Worm (Caenorhabditis elegans): ENCODE data around the gene clik-1.
A peak's percentile ranks its signal among the peaks of the same experiment; 100 is the strongest.

The clik-1 gene

ce11 chrV:6796264-6796663, 27.7 kb upstream of the clik-1 start:
- TF ChIP-seq sox-4 (tag; optimal IDR thresholded peaks at IDR 0.05) (no peak), lin-35 (GFP tag; optimal IDR thresholded peaks at IDR 0.05) (no peak), unc-98 (GFP tag; IDR thresholded peaks at IDR 0.05) (no peak), nhr-71 (tag; optimal IDR thresholded peaks at IDR 0.05) (no peak), nhr-11 (tag; optimal IDR thresholded peaks at IDR 0.05) (no peak), nhr-85 (tag) (peak; percentile 84), rnt-1 (tag; optimal IDR thresholded peaks at IDR 0.05) (peak; percentile 2), xbp-1 (tag; optimal IDR thresholded peaks at IDR 0.05) (peak; percentile 13), ceh-8 (GFP tag; optimal IDR thresholded peaks at IDR 0.05) (no peak), egl-13 (tag; optimal IDR thresholded peaks at IDR 0.05) (no peak), blmp-1 (tag; optimal IDR thresholded peaks at IDR 0.05) (peak; percentile 10), vab-15 (tag; optimal IDR thresholded peaks at IDR 0.05) (no peak), mep-1 (tag; optimal IDR thresholded peaks at IDR 0.05) (no peak), ceh-82 (tag; optimal IDR thresholded peaks at IDR 0.05) (no peak), nhr-90 (tag; optimal IDR thresholded peaks at IDR 0.05; ENCODE audit: poor library complexity) (no peak), snu-23 (GFP tag; optimal IDR thresholded peaks at IDR 0.05) (peak; percentile 1), mab-9 (GFP tag; IDR thresholded peaks at IDR 0.05) (no peak), nhr-20 (tag; optimal IDR thresholded peaks at IDR 0.05) (peak; percentile 32), pqm-1 (tag; optimal IDR thresholded peaks at IDR 0.05) (no peak)

ce11 chrV:6793744-6794239, 25.3 kb upstream of the clik-1 start, which contains the start of gene ZC404.1:
TSS of gene ZC404.1 (plus strand) at chrV:6794189.
- TF ChIP-seq lin-14 (GFP tag; optimal IDR thresholded peaks at IDR 0.05) (peak; percentile 74), nhr-47 (tag; optimal IDR thresholded peaks at IDR 0.05) (peak; percentile 12), efl-1 (optimal IDR thresholded peaks at IDR 0.05) (peak; percentile 3 to 8), efl-1 (GFP tag; optimal IDR thresholded peaks at IDR 0.05 in 1 of 2) (peak in 1 of 2 experiments; percentile 49), ces-1 (GFP tag; optimal IDR thresholded peaks at IDR 0.05) (no peak), lin-35 (GFP tag; optimal IDR thresholded peaks at IDR 0.05) (peak in 1 of 2 experiments; percentile 3), Y116A8C.19 (tag; optimal IDR thresholded peaks at IDR 0.05; ENCODE audit: borderline replicate concordance) (no peak), fkh-8 (tag; optimal IDR thresholded peaks at IDR 0.05) (peak; percentile 64), ceh-8 (GFP tag; optimal IDR thresholded peaks at IDR 0.05) (no peak), swsn-7 (tag; optimal IDR thresholded peaks at IDR 0.05) (peak; percentile 21), lsy-2 (tag; optimal IDR thresholded peaks at IDR 0.05) (peak in 1 of 2 experiments; percentile 22), ceh-82 (tag; optimal IDR thresholded peaks at IDR 0.05) (peak in 1 of 3 experiments; percentile 23), snpc-4 (tag; optimal IDR thresholded peaks at IDR 0.05) (peak; percentile 24), dsc-1 (tag; optimal IDR thresholded peaks at IDR 0.05) (no peak), unc-86 (tag; optimal IDR thresholded peaks at IDR 0.05) (peak; percentile 1), nhr-71 (tag; optimal IDR thresholded peaks at IDR 0.05) (peak; percentile 36), unc-62 (GFP tag; optimal IDR thresholded peaks at IDR 0.05) (no peak), nhr-85 (tag) (no peak), ceh-90 (tag; optimal IDR thresholded peaks at IDR 0.05) (no peak)

ce11 chrV:6792973-6793372, 24.4 kb upstream of the clik-1 start:
- TF ChIP-seq F16B12.6 (tag; optimal IDR thresholded peaks at IDR 0.05) (peak; percentile 31), ets-5 (GFP tag; IDR thresholded peaks at IDR 0.05) (no peak), hpl-2 (GFP tag; optimal IDR thresholded peaks at IDR 0.05) (no peak), mab-9 (GFP tag; IDR thresholded peaks at IDR 0.05) (no peak), lin-35 (GFP tag; optimal IDR thresholded peaks at IDR 0.05) (peak; percentile 7 to 60), efl-1 (optimal IDR thresholded peaks at IDR 0.05) (peak in 1 of 2 experiments; percentile 48), efl-1 (GFP tag; optimal IDR thresholded peaks at IDR 0.05 in 1 of 2) (peak; percentile 8 to 64), nhr-77 (tag; optimal IDR thresholded peaks at IDR 0.05) (no peak), lsy-2 (tag; optimal IDR thresholded peaks at IDR 0.05) (peak in 1 of 2 experiments; percentile 41), isw-1 (GFP tag; IDR thresholded peaks at IDR 0.05) (no peak), egl-13 (tag; optimal IDR thresholded peaks at IDR 0.05) (no peak), Y116A8C.19 (tag; optimal IDR thresholded peaks at IDR 0.05; ENCODE audit: borderline replicate concordance) (no peak), nhr-20 (tag; optimal IDR thresholded peaks at IDR 0.05) (no peak), ces-1 (GFP tag; optimal IDR thresholded peaks at IDR 0.05) (no peak), dpl-1 (GFP tag; optimal IDR thresholded peaks at IDR 0.05) (peak in 2 of 3 experiments; percentile 26 to 70), nhr-11 (tag; optimal IDR thresholded peaks at IDR 0.05) (no peak), lin-15B (tag; optimal IDR thresholded peaks at IDR 0.05) (no peak), pag-3 (tag; optimal IDR thresholded peaks at IDR 0.05; ENCODE audit: borderline replicate concordance, insufficient read depth) (no peak)

Data from whole organism, L1 larva.